Worm (Caenorhabditis elegans): ENCODE results near the gene rad-51.

ce11 chrIV:10241659-10242058 lies 42.4 kb downstream of the rad-51 start, which contains the start of gene lipl-7:
- TF ChIP-seq daf-12 (tag; optimal IDR thresholded peaks at IDR 0.05): no peak
- no peak for TF ChIP-seq ceh-82 (tag; optimal IDR thresholded peaks at IDR 0.05)
- TF ChIP-seq nhr-11 (tag; optimal IDR thresholded peaks at IDR 0.05): no peak
- TF ChIP-seq fkh-2 (tag; optimal IDR thresholded peaks at IDR 0.05): no peak
- TF ChIP-seq elt-2 (tag; optimal IDR thresholded peaks at IDR 0.05): no peak
- no peak for TF ChIP-seq pqm-1 (tag; optimal IDR thresholded peaks at IDR 0.05)
- no peak for TF ChIP-seq ceh-9 (tag; optimal IDR thresholded peaks at IDR 0.05)
